Worm (Caenorhabditis elegans): ENCODE measurements around the gene Y57G11B.3.

The Y57G11B.3 gene

DNA sequence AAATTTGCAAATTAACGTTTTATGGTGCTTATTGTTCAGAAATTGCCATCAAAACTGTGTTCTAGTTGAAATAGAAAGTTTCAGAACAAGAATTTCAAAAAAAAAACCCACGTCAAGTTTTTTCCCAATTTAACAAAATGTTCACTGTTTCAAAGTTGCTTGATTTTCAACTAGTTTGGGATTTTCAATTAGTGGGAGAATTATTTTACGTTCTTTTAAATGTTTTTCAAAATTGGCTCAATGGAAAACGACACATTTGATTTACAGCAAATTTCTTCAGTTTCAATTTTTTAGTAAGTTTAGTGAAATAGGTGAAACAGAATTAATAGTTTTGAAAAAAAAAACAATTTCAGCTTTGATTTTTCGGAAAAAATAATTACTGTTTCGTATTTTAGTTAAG lies 34.4 kb upstream of the Y57G11B.3 start:
- TF ChIP-seq madf-9 (GFP tag; conservative IDR thresholded peaks at IDR 0.05) (no peak), F44E2.7 (GFP tag; IDR thresholded peaks at IDR 0.05) (no peak), tag-97 (GFP tag; IDR thresholded peaks at IDR 0.05) (no peak), mxl-2 (GFP tag; conservative IDR thresholded peaks at IDR 0.05) (no peak), nhr-102 (tag; optimal IDR thresholded peaks at IDR 0.05) (no peak), tra-1 (GFP tag; IDR thresholded peaks at IDR 0.05) (no peak), F37D6.2 (tag; optimal IDR thresholded peaks at IDR 0.05) (no peak), snpc-1.2 (GFP tag; IDR thresholded peaks at IDR 0.05) (no peak), rbr-2 (tag; optimal IDR thresholded peaks at IDR 0.05) (no peak), dmd-8 (GFP tag; IDR thresholded peaks at IDR 0.05) (no peak), saeg-2 (GFP tag; IDR thresholded peaks at IDR 0.05) (no peak), dmd-6 (GFP tag; IDR thresholded peaks at IDR 0.05) (no peak), T20F7.1 (GFP tag; optimal IDR thresholded peaks at IDR 0.05) (no peak), F49E8.2 (tag; optimal IDR thresholded peaks at IDR 0.05; ENCODE audit: borderline replicate concordance) (no peak), ceh-82 (tag; optimal IDR thresholded peaks at IDR 0.05) (no peak)

- TF ChIP-seq hlh-11 (tag; optimal IDR thresholded peaks at IDR 0.05) (peak; percentile 53), lim-7 (GFP tag; IDR thresholded peaks at IDR 0.05) (no peak), spr-3 (GFP tag; optimal IDR thresholded peaks at IDR 0.05) (no peak), nhr-76 (tag; optimal IDR thresholded peaks at IDR 0.05) (no peak), nhr-6 (tag; optimal IDR thresholded peaks at IDR 0.05) (no peak), dmd-6 (GFP tag; IDR thresholded peaks at IDR 0.05) (peak; percentile 48; the same call in 1 of the 2 replicates), R02D3.7 (tag; optimal IDR thresholded peaks at IDR 0.05) (no peak), jun-1 (tag; optimal IDR thresholded peaks at IDR 0.05) (no peak), nhr-11 (tag; optimal IDR thresholded peaks at IDR 0.05) (peak; percentile 60), arid-1 (GFP tag; conservative IDR thresholded peaks at IDR 0.05) (no peak), lin-1 (GFP tag; IDR thresholded peaks at IDR 0.05) (no peak), dve-1 (tag; optimal IDR thresholded peaks at IDR 0.05; ENCODE audit: insufficient read depth) (peak; percentile 16), hif-1 (tag; optimal IDR thresholded peaks at IDR 0.05) (peak in 1 of 2 experiments; percentile 84), daf-12 (tag; optimal IDR thresholded peaks at IDR 0.05) (no peak), hlh-30 (tag; optimal IDR thresholded peaks at IDR 0.05; ENCODE audit: insufficient read depth) (peak; percentile 40), Y5F2A.4 (GFP tag; optimal IDR thresholded peaks at IDR 0.05) (no peak), mdl-1 (tag; optimal IDR thresholded peaks at IDR 0.05) (peak; percentile 12 to 39), ces-1 (GFP tag; optimal IDR thresholded peaks at IDR 0.05) (no peak), aha-1 (tag) (peak; percentile 62), mep-1 (tag; optimal IDR thresholded peaks at IDR 0.05) (peak; percentile 7), aly-2 (tag; optimal IDR thresholded peaks at IDR 0.05) (no peak), daf-16 (GFP tag; optimal IDR thresholded peaks at IDR 0.05) (no peak), daf-16 (tag; optimal IDR thresholded peaks at IDR 0.05) (peak; percentile 27), lsy-2 (tag; optimal IDR thresholded peaks at IDR 0.05) (peak in 1 of 2 experiments; percentile 31)
Observed at ce11 chrIV:14606469-14606868, 32.3 kb upstream of the Y57G11B.3 start.

DNA sequence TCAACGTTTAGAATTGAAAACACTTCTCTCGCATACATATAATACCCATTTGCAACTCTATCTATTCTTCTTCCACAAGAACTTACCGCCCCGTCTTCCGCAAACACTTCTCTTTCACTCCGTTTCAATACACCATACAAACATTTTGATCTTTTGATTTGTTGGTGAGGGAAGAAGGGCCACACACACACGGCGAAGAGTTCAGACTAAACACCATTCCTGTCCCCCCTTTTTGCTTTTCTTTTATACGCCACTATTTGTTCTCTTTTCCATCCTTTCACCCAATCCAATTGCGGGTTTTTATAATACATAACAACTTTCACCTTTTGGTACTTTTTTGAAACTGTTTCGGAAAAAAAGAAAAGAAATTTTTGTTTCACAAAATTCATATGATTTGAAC lies 31.0 kb upstream of the Y57G11B.3 start:
- TF ChIP-seq lin-1 (GFP tag; IDR thresholded peaks at IDR 0.05) (no peak), ama-1 (optimal IDR thresholded peaks at IDR 0.05) (no peak), dve-1 (tag; optimal IDR thresholded peaks at IDR 0.05; ENCODE audit: insufficient read depth) (peak; percentile 33), dmd-6 (GFP tag; IDR thresholded peaks at IDR 0.05) (no peak), unc-62 (GFP tag; optimal IDR thresholded peaks at IDR 0.05 in 1 of 2) (peak in 1 of 2 experiments; percentile 74), unc-62 (tag; optimal IDR thresholded peaks at IDR 0.05) (no peak), zfp-2 (tag; optimal IDR thresholded peaks at IDR 0.05) (no peak), dpl-1 (GFP tag; optimal IDR thresholded peaks at IDR 0.05) (no peak), aha-1 (tag) (peak; percentile 83)

All from whole organism, L4 larva.